Worm (Caenorhabditis elegans): ENCODE results near the gene ZK550.2.

Gene ZK550.2

DNA sequence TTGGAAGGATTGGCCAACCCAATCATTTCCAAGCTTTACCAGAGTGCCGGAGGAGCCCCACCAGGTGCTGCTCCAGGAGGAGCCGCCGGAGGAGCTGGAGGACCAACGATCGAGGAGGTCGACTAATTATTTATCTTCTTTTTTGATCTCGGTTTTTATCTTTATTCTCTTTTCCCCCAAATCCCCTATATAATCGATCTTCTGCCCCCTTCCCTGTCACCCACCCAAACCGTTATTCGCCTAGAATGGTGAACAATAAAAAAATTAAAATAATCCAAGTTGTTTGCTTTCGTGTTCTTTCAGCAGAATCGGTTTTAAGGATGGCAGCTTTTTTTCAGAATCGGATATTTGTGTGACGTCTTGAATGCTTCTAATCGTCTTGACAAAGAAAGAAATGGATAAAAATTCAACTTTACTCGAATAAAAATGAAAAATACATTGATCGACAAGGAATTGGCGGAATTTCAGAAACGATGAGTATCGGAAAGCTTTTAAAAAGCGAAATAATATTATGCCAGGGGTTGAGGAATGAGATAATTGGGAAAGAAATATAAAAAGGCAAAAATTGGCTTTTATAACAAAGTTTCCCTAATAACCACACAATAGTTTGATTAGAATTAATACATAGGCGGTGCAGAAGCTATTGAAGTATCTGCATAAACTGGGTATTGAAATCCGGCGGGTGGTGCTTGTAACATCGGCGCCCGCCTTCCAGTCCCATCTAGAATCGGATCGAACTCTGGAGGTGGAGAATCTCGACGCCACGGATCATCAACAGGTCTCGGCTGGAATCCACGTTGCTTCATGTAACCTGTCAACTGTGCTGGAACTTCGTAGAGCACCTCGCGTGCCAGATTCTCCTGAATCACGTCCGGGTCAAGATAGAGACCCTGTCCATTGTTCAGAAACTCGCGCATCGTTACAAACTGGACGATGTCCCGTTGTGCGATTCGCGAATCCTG lies 36.0 kb downstream of the ZK550.2 start:
- no peak for TF ChIP-seq pes-1 (GFP tag; IDR thresholded peaks at IDR 0.05)
- TF ChIP-seq ceh-36 (tag; optimal IDR thresholded peaks at IDR 0.05), result peak; percentile 42
- no peak for TF ChIP-seq ets-7 (tag; optimal IDR thresholded peaks at IDR 0.05)
- TF ChIP-seq flt-1 (GFP tag; IDR thresholded peaks at IDR 0.05), result no peak
- TF ChIP-seq tbx-11 (GFP tag; IDR thresholded peaks at IDR 0.05), result no peak
- 0 out of 2 replicates have a peak, but pooled peaks have one; percentile 7 for TF ChIP-seq tbx-37 (GFP tag; conservative IDR thresholded peaks at IDR 0.05)
- TF ChIP-seq scrt-1 (GFP tag; IDR thresholded peaks at IDR 0.05), result no peak
- no peak for TF ChIP-seq F13C5.2 (tag; optimal IDR thresholded peaks at IDR 0.05)

DNA sequence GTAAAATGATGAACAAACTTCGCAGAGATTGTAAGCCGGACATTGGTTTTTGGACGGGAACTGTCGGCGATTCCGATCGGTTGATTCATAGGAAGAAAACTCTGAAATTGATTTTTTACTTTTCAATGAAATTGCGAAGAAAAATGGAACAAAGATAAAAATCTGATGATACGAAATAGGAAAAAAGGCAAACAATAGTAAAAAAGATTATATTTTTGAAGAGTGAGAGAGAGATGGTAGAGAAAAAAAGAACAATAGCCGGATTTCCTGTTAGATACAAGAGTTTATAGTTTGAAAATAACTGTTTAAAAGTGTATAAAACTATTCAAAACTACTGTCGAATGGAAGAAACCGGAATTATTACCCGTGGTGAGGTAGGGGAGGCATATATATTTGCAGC lies 38.7 kb downstream of the ZK550.2 start, which contains the start of gene nra-1:
TSS of gene nra-1 (minus strand) at position 101 of the 400 bp plus-strand sequence.
- TF ChIP-seq hmg-4 (GFP tag; optimal IDR thresholded peaks at IDR 0.05), result no peak
- no peak for TF ChIP-seq ets-7 (tag; optimal IDR thresholded peaks at IDR 0.05)
- TF ChIP-seq F13C5.2 (tag; optimal IDR thresholded peaks at IDR 0.05), result no peak
- TF ChIP-seq ceh-13 (GFP tag; optimal IDR thresholded peaks at IDR 0.05), result no peak
- TF ChIP-seq tra-4 (tag; optimal IDR thresholded peaks at IDR 0.05), result no peak
- TF ChIP-seq B0310.2 (tag; optimal IDR thresholded peaks at IDR 0.05), result no peak
- TF ChIP-seq ama-1 (optimal IDR thresholded peaks at IDR 0.05), result no peak
- TF ChIP-seq tbx-11 (GFP tag; IDR thresholded peaks at IDR 0.05), result no peak

DNA sequence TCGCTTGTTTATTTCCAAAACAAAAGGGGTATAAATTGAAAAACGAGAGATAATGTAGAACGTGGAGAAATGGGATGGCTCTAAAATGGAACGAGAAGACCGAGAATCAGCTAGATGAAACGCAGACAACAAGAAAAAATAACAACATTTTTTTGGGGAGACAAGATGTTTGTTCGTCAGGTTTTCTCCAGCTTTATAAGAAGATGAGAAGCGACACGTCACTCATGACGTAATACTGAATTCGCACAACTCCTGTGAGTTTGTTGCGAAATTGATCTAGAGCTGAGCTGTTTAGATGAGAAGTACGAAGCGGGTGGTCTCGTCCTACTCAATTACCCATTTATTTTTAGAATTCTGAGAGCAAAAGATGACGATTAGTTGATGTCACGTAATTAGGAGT lies 39.9 kb downstream of the ZK550.2 start:
- TF ChIP-seq hnd-1 (tag; optimal IDR thresholded peaks at IDR 0.05) (no peak), tbx-37 (GFP tag; conservative IDR thresholded peaks at IDR 0.05) (no peak), tbx-11 (GFP tag; IDR thresholded peaks at IDR 0.05) (no peak), hmbx-1 (tag; optimal IDR thresholded peaks at IDR 0.05) (no peak), ets-7 (tag; optimal IDR thresholded peaks at IDR 0.05) (no peak), hmg-4 (GFP tag; optimal IDR thresholded peaks at IDR 0.05) (no peak), flt-1 (GFP tag; IDR thresholded peaks at IDR 0.05) (no peak), ceh-13 (GFP tag; optimal IDR thresholded peaks at IDR 0.05) (no peak), F13C5.2 (tag; optimal IDR thresholded peaks at IDR 0.05) (no peak), pes-1 (GFP tag; IDR thresholded peaks at IDR 0.05) (no peak), B0310.2 (tag; optimal IDR thresholded peaks at IDR 0.05) (no peak), ceh-36 (tag; optimal IDR thresholded peaks at IDR 0.05) (no peak), scrt-1 (GFP tag; IDR thresholded peaks at IDR 0.05) (no peak)

ce11 chrIV:17287908-17288675 lies 42.7 kb downstream of the ZK550.2 start, which contains the start of gene zipt-7.1:
Gene zipt-7.1, minus strand, starts transcription at chrIV:17288139.
- TF ChIP-seq B0310.2 (tag; optimal IDR thresholded peaks at IDR 0.05) (no peak), pes-1 (GFP tag; IDR thresholded peaks at IDR 0.05) (no peak), hmbx-1 (tag; optimal IDR thresholded peaks at IDR 0.05) (no peak), ets-7 (tag; optimal IDR thresholded peaks at IDR 0.05) (no peak), tbx-37 (GFP tag; conservative IDR thresholded peaks at IDR 0.05) (no peak), hmg-4 (GFP tag; optimal IDR thresholded peaks at IDR 0.05) (no peak), F13C5.2 (tag; optimal IDR thresholded peaks at IDR 0.05) (no peak), aly-1 (tag; optimal IDR thresholded peaks at IDR 0.05) (no peak), hnd-1 (tag; optimal IDR thresholded peaks at IDR 0.05) (no peak), ceh-36 (tag; optimal IDR thresholded peaks at IDR 0.05) (no peak), tbx-11 (GFP tag; IDR thresholded peaks at IDR 0.05) (no peak), ceh-13 (GFP tag; optimal IDR thresholded peaks at IDR 0.05) (no peak), scrt-1 (GFP tag; IDR thresholded peaks at IDR 0.05) (no peak), ama-1 (optimal IDR thresholded peaks at IDR 0.05) (no peak), tra-4 (tag; optimal IDR thresholded peaks at IDR 0.05) (no peak)

ce11 chrIV:17291629-17292199 lies 46.3 kb downstream of the ZK550.2 start, which contains the start of the genes T28F3.11 and slc-17.4:
Gene T28F3.11, minus strand, starts transcription at chrIV:17291679.
Gene slc-17.4, minus strand, starts transcription at chrIV:17291733.
- no peak for TF ChIP-seq tbx-11 (GFP tag; IDR thresholded peaks at IDR 0.05)
- TF ChIP-seq tbx-37 (GFP tag; conservative IDR thresholded peaks at IDR 0.05), result no peak
- no peak for TF ChIP-seq flt-1 (GFP tag; IDR thresholded peaks at IDR 0.05)
- no peak for TF ChIP-seq B0310.2 (tag; optimal IDR thresholded peaks at IDR 0.05)
- TF ChIP-seq aly-1 (tag; optimal IDR thresholded peaks at IDR 0.05), result no peak
- no peak for TF ChIP-seq pes-1 (GFP tag; IDR thresholded peaks at IDR 0.05)
- no peak for TF ChIP-seq hmbx-1 (tag; optimal IDR thresholded peaks at IDR 0.05)
- TF ChIP-seq ama-1 (optimal IDR thresholded peaks at IDR 0.05), result no peak
- no peak for TF ChIP-seq sea-1 (GFP tag; conservative IDR thresholded peaks at IDR 0.05)

DNA sequence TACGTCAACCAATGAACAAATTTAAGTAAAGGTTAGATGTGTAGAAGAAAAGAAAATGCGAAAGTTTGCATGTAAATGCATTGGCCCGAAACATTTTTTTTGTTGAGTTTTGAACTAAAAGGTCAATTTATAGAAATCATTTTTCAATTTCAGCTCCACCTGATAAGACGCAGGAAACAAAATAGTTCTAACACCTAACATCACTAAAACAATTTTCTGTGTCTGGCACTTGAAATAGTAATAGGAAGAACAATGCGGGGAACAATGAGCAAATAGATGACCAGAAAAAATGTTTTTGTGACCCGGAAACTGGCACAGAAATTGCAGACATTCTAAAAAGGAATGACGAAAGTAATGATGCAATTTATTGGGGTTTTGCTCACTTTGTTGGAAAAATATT lies 47.0 kb downstream of the ZK550.2 start:
- TF ChIP-seq tra-4 (tag; optimal IDR thresholded peaks at IDR 0.05) (no peak), sea-1 (GFP tag; conservative IDR thresholded peaks at IDR 0.05) (no peak), tbx-11 (GFP tag; IDR thresholded peaks at IDR 0.05) (no peak), flt-1 (GFP tag; IDR thresholded peaks at IDR 0.05) (no peak), ama-1 (optimal IDR thresholded peaks at IDR 0.05) (no peak), hmbx-1 (tag; optimal IDR thresholded peaks at IDR 0.05) (no peak), ets-7 (tag; optimal IDR thresholded peaks at IDR 0.05) (no peak), B0310.2 (tag; optimal IDR thresholded peaks at IDR 0.05) (no peak), pes-1 (GFP tag; IDR thresholded peaks at IDR 0.05) (no peak), F13C5.2 (tag; optimal IDR thresholded peaks at IDR 0.05) (no peak), ceh-13 (GFP tag; optimal IDR thresholded peaks at IDR 0.05) (no peak), tbx-37 (GFP tag; conservative IDR thresholded peaks at IDR 0.05) (no peak), ceh-36 (tag; optimal IDR thresholded peaks at IDR 0.05) (no peak), hmg-4 (GFP tag; optimal IDR thresholded peaks at IDR 0.05) (no peak)
